Worm (Caenorhabditis elegans): ENCODE results near the gene T20D4.3.
"Not testable (repeated sequence)": the region's sequence is repeated elsewhere in the genome, so short reads cannot be mapped to it uniquely, and the experiment has no call there.

T20D4.3 gene

DNA sequence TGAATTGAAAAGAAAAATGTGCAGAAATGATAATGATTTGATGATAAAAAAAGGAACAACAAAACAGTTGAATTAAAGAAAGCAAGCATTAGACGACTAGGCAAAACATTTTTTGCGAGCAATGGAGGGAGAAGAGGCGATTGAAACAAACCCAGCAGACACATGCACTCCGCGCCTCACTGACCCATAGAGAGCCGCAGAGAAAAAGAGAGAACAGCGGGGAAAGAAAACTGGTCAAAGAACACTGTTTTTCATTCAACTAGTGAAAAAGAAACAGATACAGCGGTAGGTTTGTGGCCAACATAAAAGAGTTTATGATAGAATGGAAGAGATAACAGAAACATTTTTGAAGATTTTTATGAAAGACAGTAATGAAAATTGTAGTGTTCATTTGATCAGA is 29.7 kb upstream of the T20D4.3 start (continued):
- TF ChIP-seq ceh-82 (tag; optimal IDR thresholded peaks at IDR 0.05) (no peak), snpc-4 (tag; optimal IDR thresholded peaks at IDR 0.05) (no peak), elt-1 (tag; optimal IDR thresholded peaks at IDR 0.05) (no peak), lin-11 (tag; optimal IDR thresholded peaks at IDR 0.05) (no peak), ZK546.5 (tag; optimal IDR thresholded peaks at IDR 0.05) (no peak), C34F6.9 (tag; optimal IDR thresholded peaks at IDR 0.05) (peak; percentile 4), elt-3 (tag; optimal IDR thresholded peaks at IDR 0.05) (no peak), blmp-1 (tag; optimal IDR thresholded peaks at IDR 0.05; ENCODE audit: insufficient read depth) (no peak), nhr-6 (tag; optimal IDR thresholded peaks at IDR 0.05) (no peak)

DNA sequence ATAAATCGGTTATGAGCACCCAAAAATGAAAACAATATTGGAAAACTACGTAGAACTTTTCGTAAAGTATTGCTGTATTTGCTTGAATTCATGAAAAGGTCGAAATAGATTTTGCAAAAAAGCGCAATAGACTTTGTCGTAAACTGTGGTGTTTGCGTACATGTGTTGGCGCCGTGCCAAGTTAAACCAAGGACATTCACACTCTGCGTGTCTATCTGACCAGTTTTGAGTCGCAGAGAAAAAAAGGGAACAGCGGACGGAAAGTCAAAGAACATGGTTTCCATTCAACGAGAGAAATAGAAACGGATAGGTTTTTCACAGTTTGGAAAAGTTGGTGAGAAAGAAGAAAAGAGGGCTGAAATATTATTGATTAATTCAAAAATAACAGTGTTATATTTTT is 27.0 kb upstream of the T20D4.3 start:
- peak; percentile 89 for TF ChIP-seq fos-1 (tag; optimal IDR thresholded peaks at IDR 0.05)
- peak; percentile 90 for TF ChIP-seq F13H6.1 (tag; optimal IDR thresholded peaks at IDR 0.05)
- peak; percentile 37 for TF ChIP-seq lin-11 (tag; optimal IDR thresholded peaks at IDR 0.05)
- TF ChIP-seq Y55F3AM.14 (GFP tag; optimal IDR thresholded peaks at IDR 0.05): peak; percentile 56
- TF ChIP-seq C34F6.9 (tag; optimal IDR thresholded peaks at IDR 0.05): peak; percentile 86
- TF ChIP-seq egl-27 (tag; optimal IDR thresholded peaks at IDR 0.05): peak; percentile 90
- no peak for TF ChIP-seq elt-3 (tag; optimal IDR thresholded peaks at IDR 0.05)
- peak; percentile 51 to 85 for TF ChIP-seq lsy-2 (tag; optimal IDR thresholded peaks at IDR 0.05)
- peak; percentile 63 for TF ChIP-seq unc-55 (GFP tag; optimal IDR thresholded peaks at IDR 0.05)
- TF ChIP-seq mdl-1 (tag; optimal IDR thresholded peaks at IDR 0.05): peak in 1 of 2 experiments; percentile 60
- TF ChIP-seq nhr-12 (tag; optimal IDR thresholded peaks at IDR 0.05): no peak
- no peak for TF ChIP-seq ama-1 (optimal IDR thresholded peaks at IDR 0.05)
- peak; percentile 99 for TF ChIP-seq sma-9 (GFP tag; optimal IDR thresholded peaks at IDR 0.05)
- TF ChIP-seq sma-9 (tag; optimal IDR thresholded peaks at IDR 0.05): peak; percentile 58
- TF ChIP-seq blmp-1 (tag; optimal IDR thresholded peaks at IDR 0.05; ENCODE audit: insufficient read depth): peak; percentile 29
- peak; percentile 96 for TF ChIP-seq nhr-25 (tag; optimal IDR thresholded peaks at IDR 0.05)
- TF ChIP-seq crh-2 (tag; optimal IDR thresholded peaks at IDR 0.05): peak; percentile 84
- TF ChIP-seq aly-2 (tag; optimal IDR thresholded peaks at IDR 0.05): no peak
- peak; percentile 63 for TF ChIP-seq snpc-4 (tag; optimal IDR thresholded peaks at IDR 0.05)
- peak; percentile 88 for TF ChIP-seq sma-3 (GFP tag; optimal IDR thresholded peaks at IDR 0.05)
- TF ChIP-seq nhr-23 (tag; optimal IDR thresholded peaks at IDR 0.05): no peak
- TF ChIP-seq gmeb-1 (tag; optimal IDR thresholded peaks at IDR 0.05): peak; percentile 73
- peak; percentile 83 for TF ChIP-seq nhr-6 (tag; optimal IDR thresholded peaks at IDR 0.05)
- peak; percentile 76 for TF ChIP-seq lin-13 (GFP tag; optimal IDR thresholded peaks at IDR 0.05)
- TF ChIP-seq zag-1 (tag; optimal IDR thresholded peaks at IDR 0.05): peak; percentile 42
- peak; percentile 18 for TF ChIP-seq mab-5 (tag; optimal IDR thresholded peaks at IDR 0.05)
- TF ChIP-seq nhr-129 (tag; optimal IDR thresholded peaks at IDR 0.05): peak; percentile 89
- no peak for TF ChIP-seq unc-39 (tag; optimal IDR thresholded peaks at IDR 0.05)
- no peak for TF ChIP-seq nhr-77 (tag; optimal IDR thresholded peaks at IDR 0.05)
- TF ChIP-seq nhr-21 (tag; optimal IDR thresholded peaks at IDR 0.05): peak; percentile 84
- TF ChIP-seq sem-4 (tag; optimal IDR thresholded peaks at IDR 0.05): peak; percentile 73

ce11 chrV:3394065-3394464 is 24.0 kb upstream of the T20D4.3 start:
- TF ChIP-seq skn-1 (tag; optimal IDR thresholded peaks at IDR 0.05): no peak

DNA sequence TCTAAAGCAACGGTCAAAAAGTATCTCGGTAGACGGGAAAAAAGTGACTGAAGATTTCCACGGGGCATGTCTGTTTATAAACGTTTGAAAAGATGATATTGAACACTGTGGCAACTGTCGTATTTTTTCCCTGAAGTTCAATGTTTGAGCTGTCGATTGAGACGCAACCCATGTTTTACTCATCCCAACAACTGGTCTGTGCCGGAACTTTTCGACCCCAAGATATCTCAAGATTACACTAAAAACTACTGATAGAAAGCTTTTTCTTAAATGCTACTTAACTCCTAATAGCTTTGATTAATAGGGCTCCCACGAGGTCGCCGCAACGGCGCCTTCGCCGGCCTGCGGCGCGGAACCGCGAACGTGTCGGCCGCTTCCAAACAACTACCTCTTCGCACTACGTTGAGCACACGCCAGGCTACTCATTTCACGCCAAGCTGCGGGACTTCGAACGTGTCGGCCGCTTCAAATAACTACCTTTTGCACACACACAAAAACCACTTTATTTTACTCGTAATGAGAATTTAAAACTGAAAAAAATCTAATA is 23.3 kb upstream of the T20D4.3 start, which contains the start of gene T20D4.15:
Gene T20D4.15 (minus strand): TSS at position 51 of the 547 bp plus-strand sequence.
- TF ChIP-seq nhr-11 (tag; optimal IDR thresholded peaks at IDR 0.05) (no peak), zag-1 (tag; optimal IDR thresholded peaks at IDR 0.05) (no peak), sma-9 (GFP tag; optimal IDR thresholded peaks at IDR 0.05) (peak; percentile 66), sma-9 (tag; optimal IDR thresholded peaks at IDR 0.05) (no peak), nhr-129 (tag; optimal IDR thresholded peaks at IDR 0.05) (no peak), elt-1 (tag; optimal IDR thresholded peaks at IDR 0.05) (no peak), blmp-1 (tag; optimal IDR thresholded peaks at IDR 0.05; ENCODE audit: insufficient read depth) (no peak)

ce11 chrV:3396765-3397164 is 21.3 kb upstream of the T20D4.3 start, which contains the start of gene T20D4.12:
Gene T20D4.12, plus strand, starts transcription at chrV:3397065.
- not testable (repeated sequence) for TF ChIP-seq zag-1, F13H6.1, dmd-4 (tag; optimal IDR thresholded peaks at IDR 0.05)

Measured in whole organism, L2 larva.